Fruit fly (Drosophila melanogaster): ENCODE measurements around the gene BBIP1.

DNA sequence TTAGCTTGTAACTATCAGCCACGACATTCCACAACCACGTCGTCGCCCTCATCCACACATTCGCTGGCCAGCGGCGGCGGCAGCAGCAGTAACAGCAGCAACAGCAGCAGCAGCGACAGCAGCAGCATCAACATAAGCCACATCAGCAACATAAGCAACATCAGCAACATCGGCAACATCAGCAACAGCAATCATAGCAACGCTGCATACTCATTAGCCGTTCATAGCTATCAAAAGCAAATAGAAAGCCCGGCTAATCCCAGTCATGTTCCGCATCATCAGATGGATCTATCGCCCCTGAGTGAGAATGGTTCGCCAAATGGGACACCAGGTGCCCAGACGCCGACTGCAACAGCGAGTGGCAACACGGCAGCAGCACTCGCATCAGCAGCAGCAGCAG lies 36.9 kb downstream of the BBIP1 start:
- TF ChIP-seq insv (optimal IDR thresholded peaks at IDR 0.05) (no peak), h (optimal IDR thresholded peaks at IDR 0.05) (no peak), psq (optimal IDR thresholded peaks at IDR 0.05) (no peak), Myc (optimal IDR thresholded peaks at IDR 0.05) (no peak)

All from Kc167 (cell line).